Fruit fly (Drosophila melanogaster): ENCODE measurements around the gene Ank.

Ank gene

dm6 chr4:76157-76556 is 53.5 kb downstream of the Ank start:
- TF ChIP-seq CG3032 (tag; optimal IDR thresholded peaks at IDR 0.05): no peak
- TF ChIP-seq CG11294 (GFP tag; IDR thresholded peaks at IDR 0.05): no peak
- no peak for TF ChIP-seq spab (GFP tag; optimal IDR thresholded peaks at IDR 0.05)
- no peak for TF ChIP-seq Ets96B (tag; optimal IDR thresholded peaks at IDR 0.05)
- TF ChIP-seq Eip78C (GFP tag): no peak
- no peak for TF ChIP-seq CG11902 (GFP tag; optimal IDR thresholded peaks at IDR 0.05)
- no peak for TF ChIP-seq Eip93F (GFP tag; optimal IDR thresholded peaks at IDR 0.05)
- no peak for TF ChIP-seq ss (GFP tag; optimal IDR thresholded peaks at IDR 0.05)

- TF ChIP-seq pdm3 (GFP tag; optimal IDR thresholded peaks at IDR 0.05) (no peak), fkh (GFP tag; optimal IDR thresholded peaks at IDR 0.05) (peak; percentile 88), dsx (GFP tag; optimal IDR thresholded peaks at IDR 0.05; ENCODE audit: poor library complexity, severe bottlenecking) (peak; percentile 10)
Observed at dm6 chr4:70127-70904, 59.3 kb downstream of the Ank start.

DNA sequence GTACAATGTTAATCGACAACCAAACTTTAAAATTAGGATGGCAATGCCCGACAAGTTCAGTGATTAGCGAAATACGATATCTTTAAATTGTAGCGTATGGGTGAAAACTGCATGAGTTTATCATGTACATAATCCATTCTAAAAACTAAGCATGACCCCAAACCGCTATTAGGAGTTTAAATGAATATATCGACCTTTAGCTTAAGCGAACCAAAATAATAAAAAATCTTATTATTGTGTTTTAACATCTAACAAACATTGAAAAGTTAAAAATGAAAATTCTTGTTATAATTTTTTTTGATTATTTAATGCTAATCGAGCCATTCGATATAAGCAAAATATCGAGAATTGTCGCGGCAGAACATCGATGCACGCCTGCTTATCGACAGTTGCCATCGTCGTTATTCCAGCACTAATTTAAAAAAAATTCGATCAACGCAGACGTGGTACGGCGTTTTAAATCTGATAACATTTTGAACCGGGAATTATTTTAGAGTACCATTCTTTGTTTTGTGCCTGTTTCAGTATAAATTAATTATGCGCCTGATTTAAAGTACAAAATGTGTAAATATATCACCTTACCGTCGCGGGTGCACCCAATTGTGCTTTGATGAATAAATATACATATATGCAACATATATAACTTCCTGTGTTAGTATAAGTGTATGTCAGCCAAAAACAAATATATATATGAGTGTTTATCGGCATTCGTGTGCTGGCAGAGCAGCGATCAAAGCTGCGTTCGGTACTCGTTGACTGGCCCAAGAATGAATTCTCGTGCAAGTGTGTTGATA is 60.5 kb downstream of the Ank start, which contains the start of gene pan:
Gene pan, plus strand, starts transcription at position 378 of the 794 bp plus-strand sequence.
- TF ChIP-seq svp (GFP tag) (peak; percentile 84), Sox14 (GFP tag; optimal IDR thresholded peaks at IDR 0.05) (peak; percentile 1), ss (GFP tag; optimal IDR thresholded peaks at IDR 0.05) (peak; percentile 50 to 54), Sox15 (GFP tag; optimal IDR thresholded peaks at IDR 0.05) (no peak), Hr38 (GFP tag; optimal IDR thresholded peaks at IDR 0.05) (no peak), CG11294 (GFP tag; IDR thresholded peaks at IDR 0.05) (no peak), fkh (GFP tag; optimal IDR thresholded peaks at IDR 0.05) (peak; percentile 66), Met (GFP tag; optimal IDR thresholded peaks at IDR 0.05) (peak; percentile 15), Smox (GFP tag; optimal IDR thresholded peaks at IDR 0.05) (peak; percentile 2), CG9139 (GFP tag; optimal IDR thresholded peaks at IDR 0.05) (peak; percentile 36), vri (GFP tag; optimal IDR thresholded peaks at IDR 0.05) (peak; percentile 9), CG15336 (GFP tag; IDR thresholded peaks at IDR 0.05) (peak; percentile 6; the same call in 1 of the 2 replicates), Eip93F (GFP tag; optimal IDR thresholded peaks at IDR 0.05) (peak; percentile 35), Sox102F (GFP tag; optimal IDR thresholded peaks at IDR 0.05) (peak; percentile 60), CG6854 (GFP tag; optimal IDR thresholded peaks at IDR 0.05) (peak; percentile 66), pdm3 (GFP tag; optimal IDR thresholded peaks at IDR 0.05) (no peak), Eip78C (GFP tag) (peak; percentile 74)

DNA sequence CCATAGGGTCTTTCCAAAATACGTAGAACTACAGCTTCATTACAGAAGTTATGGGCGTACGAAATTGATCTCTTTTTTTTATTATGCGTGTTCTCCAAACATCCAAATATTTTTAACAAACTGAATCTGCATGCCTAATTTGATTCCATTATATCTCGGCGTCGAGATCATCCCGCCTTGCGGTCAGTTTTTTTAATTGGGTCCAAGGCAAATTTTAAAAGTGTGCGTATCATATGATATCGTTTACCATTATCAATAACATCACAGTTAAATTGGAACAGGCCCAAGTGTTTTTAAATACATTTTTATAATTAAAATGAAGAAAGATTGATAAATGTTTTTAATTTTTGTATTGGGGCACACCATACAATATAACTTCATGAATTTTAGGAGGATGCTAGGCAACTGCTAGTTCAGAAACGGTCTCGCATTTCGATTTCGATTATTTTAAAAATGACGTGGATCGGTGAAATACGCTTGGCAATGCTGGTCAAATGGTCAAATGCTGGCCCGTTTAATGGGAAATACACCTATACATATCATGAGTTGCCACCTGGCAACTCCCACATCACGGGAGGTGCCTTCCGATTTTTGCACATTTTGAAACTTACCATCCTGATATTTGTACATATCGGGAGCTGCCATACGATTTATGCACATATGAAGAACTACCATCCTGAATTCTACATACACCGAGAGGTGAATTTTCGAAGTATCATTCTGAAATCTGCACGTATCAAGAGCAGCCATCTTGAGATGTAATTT is 61.3 kb downstream of the Ank start:
- TF ChIP-seq Eip78C (GFP tag) (peak; percentile 56), fkh (GFP tag; optimal IDR thresholded peaks at IDR 0.05) (no peak), CG11902 (GFP tag; optimal IDR thresholded peaks at IDR 0.05) (no peak), Hr38 (GFP tag; optimal IDR thresholded peaks at IDR 0.05) (no peak), CG6276 (GFP tag; optimal IDR thresholded peaks at IDR 0.05) (no peak), Hr39 (GFP tag; optimal IDR thresholded peaks at IDR 0.05) (no peak), CG6854 (GFP tag; optimal IDR thresholded peaks at IDR 0.05) (no peak), CG7368 (GFP tag; optimal IDR thresholded peaks at IDR 0.05) (no peak)

DNA sequence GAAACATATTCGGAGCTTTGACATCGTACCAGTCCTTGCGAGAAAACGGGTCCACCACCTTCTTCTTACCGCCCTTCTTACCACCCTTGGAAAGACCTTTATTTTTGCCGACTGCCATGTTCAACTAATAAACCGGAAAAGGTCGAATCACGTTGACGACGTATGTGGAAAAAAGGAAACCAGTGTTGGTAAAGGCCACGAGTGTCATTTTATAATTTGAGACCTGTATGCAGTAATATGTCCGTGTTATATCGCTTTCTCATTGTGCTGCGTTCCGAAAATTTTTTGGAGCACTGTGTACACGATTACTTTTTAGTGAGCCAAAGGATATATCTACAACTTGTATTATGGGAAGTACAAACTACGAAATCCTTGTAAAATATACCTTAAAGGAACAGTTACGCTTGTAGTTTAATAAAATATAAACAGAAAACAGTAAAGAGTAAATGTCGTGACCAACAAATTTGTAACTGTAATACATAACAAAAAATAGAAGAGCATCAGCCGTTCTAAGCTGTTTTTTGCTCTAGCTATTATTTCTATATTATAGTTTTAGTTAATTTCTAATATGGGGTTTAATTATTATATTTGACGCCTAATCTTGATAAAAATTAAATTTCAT is 62.5 kb downstream of the Ank start, which contains the start of gene RpS3A:
Gene RpS3A, minus strand, starts transcription at position 145 of the 622 bp plus-strand sequence.
- TF ChIP-seq Blimp-1 (GFP tag; optimal IDR thresholded peaks at IDR 0.05) (peak; percentile 41), achi (GFP tag; optimal IDR thresholded peaks at IDR 0.05) (peak; percentile 96), CG8632 (GFP tag; optimal IDR thresholded peaks at IDR 0.05) (peak; percentile 54), CG11762 (GFP tag; optimal IDR thresholded peaks at IDR 0.05; ENCODE audit: insufficient read depth) (peak; percentile 32), cyc (GFP tag; optimal IDR thresholded peaks at IDR 0.05) (peak; percentile 84), salr (GFP tag; optimal IDR thresholded peaks at IDR 0.05) (peak in 1 of 2 experiments; percentile 42), CG11294 (GFP tag; IDR thresholded peaks at IDR 0.05) (no peak), Hr38 (GFP tag; optimal IDR thresholded peaks at IDR 0.05) (no peak), CG15336 (GFP tag; IDR thresholded peaks at IDR 0.05) (peak; percentile 34; the same call in 1 of the 2 replicates), CG34406 (GFP tag; optimal IDR thresholded peaks at IDR 0.05) (peak; percentile 65), CG6854 (GFP tag; optimal IDR thresholded peaks at IDR 0.05) (peak; percentile 93), CG16779 (tag; optimal IDR thresholded peaks at IDR 0.05) (no peak), acj6 (GFP tag; optimal IDR thresholded peaks at IDR 0.05) (peak; percentile 64), Gug (GFP tag; IDR thresholded peaks at IDR 0.05) (no peak), lz (GFP tag; optimal IDR thresholded peaks at IDR 0.05) (peak; percentile 79), CG1621 (tag; optimal IDR thresholded peaks at IDR 0.05) (peak; percentile 70), Ets96B (tag; optimal IDR thresholded peaks at IDR 0.05) (peak; percentile 35)

Data from whole organism, prepupa.